Worm (Caenorhabditis elegans) whole organism, young adult: Measurements from ENCODE around the gene M110.9.
A peak's percentile ranks its signal among the peaks of the same experiment; 100 is the strongest.

Source experiments
- B0336.3 ChIP-seq: fragments of 200-800 bp; sonication (Bioruptor generic); IDR thresholded peaks from 2 replicates; pipeline ENCODE4 v1.3.6; 2022; ENCODE audit warnings: missing genetic modification characterization, missing compliant biosample characterization
- F10E7.11 ChIP-seq: sonication (generic microtip); optimal IDR thresholded peaks from 2 replicates; lab custom pipeline; 2017; ENCODE audit warnings: mild to moderate bottlenecking, missing genetic modification characterization, moderate library complexity, missing compliant biosample characterization
- F39B2.1 ChIP-seq: fragments of 200-800 bp; sonication (Bioruptor generic); IDR thresholded peaks from 2 replicates; pipeline ENCODE4 v1.3.6; 2022; ENCODE audit warnings: missing genetic modification reagents, missing genetic modification characterization, missing compliant biosample characterization
- Y53F4B.3 ChIP-seq: fragments of 200-800 bp; sonication (Bioruptor generic); IDR thresholded peaks from 2 replicates; pipeline ENCODE4 v1.3.6; 2022; ENCODE audit warnings: missing genetic modification reagents, missing genetic modification characterization, missing compliant biosample characterization
- Y67H2A.10 ChIP-seq: fragments of 200-800 bp; sonication (Bioruptor generic); conservative IDR thresholded peaks from 2 replicates; pipeline ENCODE4 v1.3.6; 2022; ENCODE audit warnings: missing genetic modification reagents, missing genetic modification characterization, missing compliant biosample characterization
- atf-7 ChIP-seq: sonication (generic microtip); optimal IDR thresholded peaks from 2 replicates; lab custom pipeline; 2017; ENCODE audit warnings: mild to moderate bottlenecking, missing genetic modification characterization, missing compliant biosample characterization
- attf-5 ChIP-seq: fragments of 200-800 bp; sonication (Bioruptor generic); optimal IDR thresholded peaks from 2 replicates; lab custom pipeline; 2018; ENCODE audit warnings: mild to moderate bottlenecking, missing genetic modification characterization, missing compliant biosample characterization
- ccch-3 ChIP-seq: fragments of 200-800 bp; sonication (Bioruptor generic); optimal IDR thresholded peaks from 2 replicates; lab custom pipeline; 2018; ENCODE audit warnings: mild to moderate bottlenecking, missing genetic modification characterization, missing compliant biosample characterization
- ceh-27 ChIP-seq: fragments of 200-800 bp; sonication (Bioruptor generic); optimal IDR thresholded peaks from 2 replicates; lab custom pipeline; 2018; ENCODE audit warnings: mild to moderate bottlenecking, missing genetic modification characterization, moderate library complexity, missing compliant biosample characterization
- ceh-40 ChIP-seq: fragments of 200-800 bp; sonication (Bioruptor generic); IDR thresholded peaks from 2 replicates; pipeline ENCODE4 v1.3.6; 2022; ENCODE audit warnings: missing genetic modification characterization, missing compliant biosample characterization
- efl-1 ChIP-seq: fragments of 150-350 bp; optimal IDR thresholded peaks from 2 replicates; lab custom pipeline; 2014; ENCODE audit warnings: missing biosample characterization, missing genetic modification reagents, missing genetic modification characterization
- egrh-3 ChIP-seq: fragments of 200-800 bp; sonication (Bioruptor generic); IDR thresholded peaks from 2 replicates; pipeline ENCODE4 v1.3.6; 2022; ENCODE audit warnings: missing genetic modification reagents, missing genetic modification characterization, missing compliant biosample characterization
- ekl-4 ChIP-seq: fragments of 200-800 bp; sonication (Bioruptor generic); IDR thresholded peaks from 2 replicates; pipeline ENCODE4 v1.3.6; 2022; ENCODE audit warnings: missing genetic modification reagents, missing genetic modification characterization, missing compliant biosample characterization
- ets-4 ChIP-seq: fragments of 200-800 bp; sonication (Bioruptor generic); optimal IDR thresholded peaks from 2 replicates; lab custom pipeline; 2018; ENCODE audit warnings: mild to moderate bottlenecking, missing genetic modification characterization, missing compliant biosample characterization
- fkh-3 ChIP-seq: sonication (generic microtip); optimal IDR thresholded peaks from 2 replicates; lab custom pipeline; 2016; ENCODE audit warnings: mild to moderate bottlenecking, missing genetic modification characterization, missing compliant biosample characterization
- him-1 ChIP-seq: sonication (generic microtip); optimal IDR thresholded peaks from 2 replicates; lab custom pipeline; 2016; ENCODE audit warnings: missing genotype, missing genetic modification reagents, missing genetic modification characterization, missing compliant biosample characterization
- hlh-26 ChIP-seq: fragments of 200-800 bp; sonication (Bioruptor generic); conservative IDR thresholded peaks from 2 replicates; pipeline ENCODE4 v1.3.6; 2022; ENCODE audit warnings: missing genetic modification reagents, missing genetic modification characterization, missing compliant biosample characterization
- hmg-20 ChIP-seq: fragments of 200-800 bp; sonication (Bioruptor generic); IDR thresholded peaks from 2 replicates; pipeline ENCODE4 v1.3.6; 2022; ENCODE audit warnings: missing genetic modification reagents, missing genetic modification characterization, missing compliant biosample characterization
- lir-1 ChIP-seq: fragments of 200-800 bp; sonication (Bioruptor generic); conservative IDR thresholded peaks from 2 replicates; pipeline ENCODE4 v1.3.6; 2022; ENCODE audit warnings: missing genetic modification reagents, missing genetic modification characterization, missing compliant biosample characterization
- lsl-1 ChIP-seq: fragments of 200-800 bp; sonication (Bioruptor generic); optimal IDR thresholded peaks from 2 replicates; lab custom pipeline; 2018; ENCODE audit warnings: mild to moderate bottlenecking, missing genetic modification characterization, moderate library complexity, missing compliant biosample characterization
- madf-10 ChIP-seq: sonication (generic microtip); optimal IDR thresholded peaks from 2 replicates; lab custom pipeline; 2016; ENCODE audit warnings: mild to moderate bottlenecking, missing genetic modification characterization, missing compliant biosample characterization
- madf-8 ChIP-seq: fragments of 200-800 bp; sonication (Bioruptor generic); conservative IDR thresholded peaks from 2 replicates; pipeline ENCODE4 v1.3.6; 2022; ENCODE audit warnings: missing genetic modification reagents, missing genetic modification characterization, missing compliant biosample characterization
- nhr-80 ChIP-seq: sonication (generic microtip); optimal IDR thresholded peaks from 2 replicates; lab custom pipeline; 2016; ENCODE audit warnings: missing genetic modification characterization, missing compliant biosample characterization
- snpc-1.3 ChIP-seq: sonication (generic microtip); optimal IDR thresholded peaks from 2 replicates; lab custom pipeline; 2017; ENCODE audit warnings: missing genetic modification characterization, mild to moderate bottlenecking, missing compliant biosample characterization, antibody characterized with exemption, moderate library complexity, missing genotype, missing genetic modification reagents; ENCODE audit not compliant: insufficient read depth
- unc-130 ChIP-seq: sonication (generic microtip); optimal IDR thresholded peaks from 2 replicates; lab custom pipeline; 2016; ENCODE audit warnings: missing genetic modification reagents, missing genetic modification characterization, missing compliant biosample characterization
- unc-62 ChIP-seq: fragments of 150-350 bp; optimal IDR thresholded peaks from 2 replicates; lab custom pipeline; 2014; ENCODE audit warnings: missing biosample characterization, missing genetic modification reagents, missing genetic modification characterization
- ztf-18 ChIP-seq: sonication (generic microtip); optimal IDR thresholded peaks from 2 replicates; lab custom pipeline; 2016; ENCODE audit warnings: missing genotype, mild to moderate bottlenecking, missing genetic modification characterization, missing compliant biosample characterization
- ztf-22 ChIP-seq: fragments of 200-800 bp; sonication (Bioruptor generic); optimal IDR thresholded peaks from 2 replicates; lab custom pipeline; 2018; ENCODE audit warnings: mild to moderate bottlenecking, missing genetic modification characterization, moderate library complexity, missing compliant biosample characterization
- ztf-25 ChIP-seq: fragments of 200-800 bp; sonication (Bioruptor generic); IDR thresholded peaks from 2 replicates; pipeline ENCODE4 v1.3.6; 2022; ENCODE audit warnings: missing genetic modification reagents, missing genetic modification characterization, missing compliant biosample characterization
- ztf-6 ChIP-seq: fragments of 200-800 bp; sonication (Bioruptor generic); IDR thresholded peaks from 2 replicates; pipeline ENCODE4 v1.3.6; 2022; ENCODE audit warnings: missing genetic modification reagents, missing genetic modification characterization, missing compliant biosample characterization

M110.9 gene

ce11 chrII:8199803-8200202 lies 31.3 kb upstream of the M110.9 start:
- TF ChIP-seq F10E7.11 (tag; lab: Kevin White, UChicago) (no peak), nhr-80 (tag; lab: Kevin White, UChicago) (no peak), madf-8 (GFP tag; lab: Robert Waterston, UW) (no peak)

ce11 chrII:8204039-8204438 lies 27.0 kb upstream of the M110.9 start, which contains the start of gene col-76:
TSS of gene col-76 (plus strand) at chrII:8204339.
- TF ChIP-seq unc-62 (GFP tag; lab: Kevin White, UChicago) (no peak), Y53F4B.3 (GFP tag; lab: Robert Waterston, UW) (no peak), ekl-4 (GFP tag; lab: Robert Waterston, UW) (no peak), Y67H2A.10 (GFP tag; lab: Robert Waterston, UW) (no peak), hmg-20 (no peak), fkh-3 (tag; lab: Kevin White, UChicago) (no peak), egrh-3 (GFP tag; lab: Robert Waterston, UW) (no peak), ztf-18 (tag; lab: Kevin White, UChicago) (no peak), ztf-6 (GFP tag; lab: Robert Waterston, UW) (no peak), B0336.3 (GFP tag; lab: Robert Waterston, UW) (no peak), efl-1 (GFP tag; lab: Kevin White, UChicago) (no peak)

- peak; percentile 48 for TF ChIP-seq nhr-80 (tag; lab: Kevin White, UChicago)
- TF ChIP-seq ccch-3 (GFP tag; lab: Kevin White, UChicago): no peak
These were observed 25.5 kb upstream of the M110.9 start for ce11 chrII:8205612-8206011.

ce11 chrII:8209476-8209875 lies 21.6 kb upstream of the M110.9 start, which contains the start of gene M110.8:
TSS of gene M110.8 (minus strand) at chrII:8209576.
- TF ChIP-seq madf-10 (tag; lab: Kevin White, UChicago) (no peak), efl-1 (GFP tag; lab: Kevin White, UChicago) (no peak), ztf-22 (GFP tag; lab: Kevin White, UChicago) (no peak)
- TF ChIP-seq, all 124 proteins: peak for 0

- TF ChIP-seq F39B2.1 (GFP tag; lab: Robert Waterston, UW) (no peak), him-1 (tag; lab: Kevin White, UChicago) (no peak), snpc-1.3 (tag; lab: Kevin White, UChicago) (no peak), ceh-40 (GFP tag; lab: Robert Waterston, UW) (no peak), hlh-26 (GFP tag; lab: Robert Waterston, UW) (no peak), atf-7 (tag; lab: Kevin White, UChicago) (no peak), ets-4 (GFP tag; lab: Kevin White, UChicago) (no peak), attf-5 (GFP tag; lab: Kevin White, UChicago) (no peak)
These were observed 18.4 kb upstream of the M110.9 start, which contains the start of gene twk-3 for ce11 chrII:8212680-8213079. TSS of gene twk-3 (minus strand) at chrII:8212780.

ce11 chrII:8214367-8214766 lies 16.7 kb upstream of the M110.9 start, which contains the start of gene M110.10:
TSS of gene M110.10 (minus strand) at chrII:8214467.
- TF ChIP-seq unc-130 (GFP tag; lab: Kevin White, UChicago) (no peak), ztf-25 (GFP tag; lab: Robert Waterston, UW) (no peak), ceh-27 (GFP tag; lab: Kevin White, UChicago) (no peak), lir-1 (no peak), lsl-1 (GFP tag; lab: Kevin White, UChicago) (no peak)
